Worm (Caenorhabditis elegans): Measurements from ENCODE around the gene F20B6.10.
"Not testable (repeated sequence)": the region's sequence is repeated elsewhere in the genome, so short reads cannot be mapped to it uniquely, and the experiment has no call there.

Gene F20B6.10

ce11 chrX:4208495-4208894, 8.5 kb downstream of the F20B6.10 start:
- TF ChIP-seq attf-3 (GFP tag; conservative IDR thresholded peaks at IDR 0.05), result no peak
- TF ChIP-seq akir-1 (GFP tag; optimal IDR thresholded peaks at IDR 0.05), result peak; percentile 37
- no peak for TF ChIP-seq die-1 (tag; optimal IDR thresholded peaks at IDR 0.05)
- TF ChIP-seq egl-18 (GFP tag; IDR thresholded peaks at IDR 0.05), result 0 out of 2 replicates have a peak, but pooled peaks have one; percentile 8
- TF ChIP-seq nfyb-1 (GFP tag; IDR thresholded peaks at IDR 0.05), result peak; percentile 11; the same call in 1 of the 2 replicates
- 0 out of 2 replicates have a peak, but pooled peaks have one; percentile 9 for TF ChIP-seq lin-26 (GFP tag; IDR thresholded peaks at IDR 0.05)
- peak; percentile 45; the same call in 1 of the 2 replicates for TF ChIP-seq rcor-1 (GFP tag; IDR thresholded peaks at IDR 0.05)
- TF ChIP-seq Y67H2A.10 (GFP tag; conservative IDR thresholded peaks at IDR 0.05), result no peak
- peak; percentile 89 for TF ChIP-seq ZK185.1 (tag; optimal IDR thresholded peaks at IDR 0.05; ENCODE audit: poor library complexity, severe bottlenecking)
- peak; percentile 74; the same call in 1 of the 2 replicates for TF ChIP-seq Y56A3A.18 (GFP tag; IDR thresholded peaks at IDR 0.05)
- TF ChIP-seq lir-1 (GFP tag; conservative IDR thresholded peaks at IDR 0.05), result no peak
- TF ChIP-seq dox-1 (GFP tag; IDR thresholded peaks at IDR 0.05), result peak; percentile 11; the same call in 1 of the 2 replicates
- 0 out of 2 replicates have a peak, but pooled peaks have one; percentile 48 for TF ChIP-seq pbrm-1 (GFP tag; IDR thresholded peaks at IDR 0.05)
- TF ChIP-seq hmg-1.2 (GFP tag; IDR thresholded peaks at IDR 0.05), result peak; percentile 40
- TF ChIP-seq F23B12.7 (tag; optimal IDR thresholded peaks at IDR 0.05; ENCODE audit: insufficient read depth), result peak; percentile 66
- TF ChIP-seq lin-54 (GFP tag; optimal IDR thresholded peaks at IDR 0.05), result peak; percentile 43
- TF ChIP-seq hmg-20 (GFP tag; IDR thresholded peaks at IDR 0.05), result peak; percentile 81
- TF ChIP-seq madf-3 (GFP tag; IDR thresholded peaks at IDR 0.05), result no peak
- peak; percentile 55 for TF ChIP-seq tbp1 (GFP tag; optimal IDR thresholded peaks at IDR 0.05)
- TF ChIP-seq snpc-3.4 (tag; optimal IDR thresholded peaks at IDR 0.05), result no peak
- TF ChIP-seq C06A6.2 (GFP tag; conservative IDR thresholded peaks at IDR 0.05), result peak; percentile 38; the same call in 1 of the 2 replicates
- TF ChIP-seq ceh-91 (GFP tag; IDR thresholded peaks at IDR 0.05), result no peak
- TF ChIP-seq ceh-27 (GFP tag; optimal IDR thresholded peaks at IDR 0.05), result peak; percentile 36
- TF ChIP-seq B0035.1 (tag; optimal IDR thresholded peaks at IDR 0.05), result no peak
- TF ChIP-seq T07F8.4 (tag; optimal IDR thresholded peaks at IDR 0.05), result no peak
- peak; percentile 78 for TF ChIP-seq Y53G8AR.9 (GFP tag; conservative IDR thresholded peaks at IDR 0.05)
- TF ChIP-seq nfya-2 (GFP tag; IDR thresholded peaks at IDR 0.05), result no peak
- TF ChIP-seq ama-1 (optimal IDR thresholded peaks at IDR 0.05), result no peak
- peak in 1 of 2 experiments; percentile 37 for TF ChIP-seq ama-1 (GFP tag; optimal IDR thresholded peaks at IDR 0.05)
- no peak for TF ChIP-seq let-607 (tag; optimal IDR thresholded peaks at IDR 0.05)
- no peak for TF ChIP-seq dpl-1 (GFP tag; optimal IDR thresholded peaks at IDR 0.05)
- peak in 1 of 3 experiments; percentile 94 for TF ChIP-seq lin-35 (GFP tag; optimal IDR thresholded peaks at IDR 0.05)
- TF ChIP-seq K11D2.4 (GFP tag; IDR thresholded peaks at IDR 0.05), result peak; percentile 72
- TF ChIP-seq tlf-1 (GFP tag; optimal IDR thresholded peaks at IDR 0.05), result peak; percentile 75
- TF ChIP-seq gei-17 (GFP tag; optimal IDR thresholded peaks at IDR 0.05), result peak; percentile 83
- TF ChIP-seq pha-4 (tag; optimal IDR thresholded peaks at IDR 0.05), result peak; percentile 31
- TF ChIP-seq ccch-3 (GFP tag; optimal IDR thresholded peaks at IDR 0.05), result no peak

ce11 chrX:4207385-4207784, 9.6 kb downstream of the F20B6.10 start, which contains the start of gene F20B6.9:
TSS of gene F20B6.9 (minus strand) at chrX:4207485.
- not testable (repeated sequence) for TF ChIP-seq C06A6.2 (GFP tag; conservative IDR thresholded peaks at IDR 0.05); attf-5 (GFP tag; optimal IDR thresholded peaks at IDR 0.05); ceh-27 (GFP tag; optimal IDR thresholded peaks at IDR 0.05)
